Worm (Caenorhabditis elegans) whole organism, L4/young adult: Measurements from ENCODE around the gene F38B6.8.

Source experiments
- W03F9.2 ChIP-seq: fragments of 150-350 bp; optimal IDR thresholded peaks from 2 replicates; lab custom pipeline; 2014; ENCODE audit warnings: missing biosample characterization, missing genetic modification characterization
- him-1 ChIP-seq: sonication (generic microtip); optimal IDR thresholded peaks from 2 replicates; lab custom pipeline; 2016; ENCODE audit warnings: missing genotype, missing genetic modification reagents, missing genetic modification characterization, missing compliant biosample characterization

ce11 chrX:6702249-6702648, 19.7 kb upstream of the F38B6.8 start, which contains the start of gene acr-2:
- no peak for TF ChIP-seq W03F9.2 (tag; lab: Kevin White, UChicago)
- TF ChIP-seq him-1 (tag; lab: Kevin White, UChicago), result no peak
